Fruit fly (Drosophila melanogaster) whole organism, prepupa: ENCODE results near the gene smo.

Experiments used
- CG10669 ChIP-seq: fragments of 200-800 bp; sonication (Bioruptor generic); optimal IDR thresholded peaks from 3 replicates; lab custom pipeline; 2018; ENCODE audit warnings: missing biosample characterization, mild to moderate bottlenecking, missing genetic modification characterization, moderate library complexity
- CG11294 ChIP-seq: fragments of 200-800 bp; sonication (Bioruptor generic); IDR thresholded peaks from 2 replicates; pipeline ENCODE4 v1.3.6; 2022; ENCODE audit warnings: missing biosample characterization, missing genetic modification characterization
- CG11762 ChIP-seq: fragments of 200-800 bp; sonication (Bioruptor generic); optimal IDR thresholded peaks from 3 replicates; lab custom pipeline; 2016; ENCODE audit warnings: missing biosample characterization, missing genetic modification characterization; ENCODE audit not compliant: insufficient read depth
- CG11902 ChIP-seq: fragments of 200-800 bp; sonication (Bioruptor generic); optimal IDR thresholded peaks from 3 replicates; lab custom pipeline; 2016; ENCODE audit warnings: missing biosample characterization, missing genetic modification characterization
- CG15336 ChIP-seq: fragments of 200-800 bp; sonication (Bioruptor generic); IDR thresholded peaks from 2 replicates; pipeline ENCODE4 v1.3.6; 2022; ENCODE audit warnings: missing biosample characterization, missing genetic modification characterization
- CG16779 ChIP-seq: fragments of 200-800 bp; sonication (Bioruptor generic); optimal IDR thresholded peaks from 3 replicates; lab custom pipeline; 2017; ENCODE audit warnings: missing biosample characterization, mild to moderate bottlenecking, missing genetic modification characterization
- CG3032 ChIP-seq: fragments of 200-800 bp; optimal IDR thresholded peaks from 2 replicates; lab custom pipeline; 2019; ENCODE audit warnings: missing biosample characterization, mild to moderate bottlenecking, missing genetic modification characterization, moderate library complexity
- CG32006 ChIP-seq: fragments of 200-800 bp; sonication (Bioruptor generic); optimal IDR thresholded peaks from 3 replicates; lab custom pipeline; 2017; ENCODE audit warnings: missing biosample characterization, mild to moderate bottlenecking, missing genetic modification characterization
- CG4318 ChIP-seq: fragments of 200-800 bp; sonication (Bioruptor generic); optimal IDR thresholded peaks from 3 replicates; lab custom pipeline; 2017; ENCODE audit warnings: missing biosample characterization, mild to moderate bottlenecking, missing genetic modification characterization
- CG6163 ChIP-seq: fragments of 200-800 bp; sonication (Bioruptor generic); IDR thresholded peaks from 3 replicates; pipeline ENCODE4 v1.3.6; 2022; ENCODE audit warnings: missing biosample characterization, missing genetic modification characterization
- CG6276 ChIP-seq: fragments of 200-800 bp; sonication (Bioruptor generic); optimal IDR thresholded peaks from 2 replicates; lab custom pipeline; 2017; ENCODE audit warnings: missing biosample characterization, mild to moderate bottlenecking, missing genetic modification characterization
- CG6792 ChIP-seq: fragments of 200-800 bp; sonication (Bioruptor generic); optimal IDR thresholded peaks from 3 replicates; lab custom pipeline; 2016; ENCODE audit warnings: missing biosample characterization, missing genetic modification characterization
- CG6808 ChIP-seq: fragments of 200-800 bp; sonication (Bioruptor generic); optimal IDR thresholded peaks from 3 replicates; lab custom pipeline; 2017; ENCODE audit warnings: missing biosample characterization, missing genetic modification characterization, mild to moderate bottlenecking, moderate library complexity, missing genetic modification reagents
- CG6854 ChIP-seq: fragments of 200-800 bp; sonication (Bioruptor generic); optimal IDR thresholded peaks from 2 replicates; lab custom pipeline; 2017; ENCODE audit warnings: missing biosample characterization, mild to moderate bottlenecking, missing genetic modification characterization
- CG7368 ChIP-seq: fragments of 200-800 bp; sonication (Bioruptor generic); optimal IDR thresholded peaks from 3 replicates; lab custom pipeline; 2016; ENCODE audit warnings: missing biosample characterization, missing genetic modification characterization
- CG8119 ChIP-seq: fragments of 200-800 bp; sonication (Bioruptor generic); IDR thresholded peaks from 3 replicates; pipeline ENCODE4 v1.3.6; 2022; ENCODE audit warnings: missing biosample characterization, missing genetic modification characterization
- CG8319 ChIP-seq: fragments of 200-800 bp; sonication (Bioruptor generic); optimal IDR thresholded peaks from 3 replicates; lab custom pipeline; 2016; ENCODE audit warnings: missing biosample characterization, missing genetic modification characterization
- CG8632 ChIP-seq: fragments of 200-800 bp; sonication (Bioruptor generic); optimal IDR thresholded peaks from 3 replicates; lab custom pipeline; 2016; ENCODE audit warnings: missing biosample characterization, missing genetic modification characterization
- CG9139 ChIP-seq: fragments of 200-800 bp; sonication (Bioruptor generic); optimal IDR thresholded peaks from 3 replicates; lab custom pipeline; 2017; ENCODE audit warnings: missing biosample characterization, mild to moderate bottlenecking, missing genetic modification characterization
- Eip78C ChIP-seq: fragments of 200-800 bp; sonication (Bioruptor generic); peaks from one replicate; lab custom pipeline; 2016; ENCODE audit warnings: missing biosample characterization, missing genetic modification characterization
- Eip93F ChIP-seq: fragments of 200-800 bp; sonication (Bioruptor generic); optimal IDR thresholded peaks from 2 replicates; lab custom pipeline; 2016; ENCODE audit warnings: missing biosample characterization, mild to moderate bottlenecking, missing genetic modification characterization
- Ets96B ChIP-seq: fragments of 200-800 bp; optimal IDR thresholded peaks from 2 replicates; lab custom pipeline; 2019; ENCODE audit warnings: missing biosample characterization, mild to moderate bottlenecking, missing genetic modification characterization, moderate library complexity
- Gug ChIP-seq: fragments of 200-800 bp; sonication (Bioruptor generic); IDR thresholded peaks from 2 replicates; pipeline ENCODE4 v1.3.6; 2022; ENCODE audit warnings: missing biosample characterization, missing genetic modification characterization
- Hr38 ChIP-seq: sonication (Bioruptor generic); optimal IDR thresholded peaks from 2 replicates; lab custom pipeline; 2016; ENCODE audit warnings: missing biosample characterization, missing genetic modification characterization
- Hr39 ChIP-seq: fragments of 200-800 bp; sonication (Bioruptor generic); optimal IDR thresholded peaks from 2 replicates; lab custom pipeline; 2016; ENCODE audit warnings: missing biosample characterization, missing genetic modification characterization
- Lpt ChIP-seq: fragments of 200-800 bp; sonication (Bioruptor generic); optimal IDR thresholded peaks from 3 replicates; lab custom pipeline; 2016; ENCODE audit warnings: missing biosample characterization, missing genetic modification characterization
- Met ChIP-seq: fragments of 200-800 bp; sonication (Bioruptor generic); optimal IDR thresholded peaks from 3 replicates; lab custom pipeline; 2016; ENCODE audit warnings: missing biosample characterization, missing genetic modification characterization
- Smox ChIP-seq: fragments of 200-800 bp; sonication (Bioruptor generic); optimal IDR thresholded peaks from 3 replicates; lab custom pipeline; 2016; ENCODE audit warnings: missing biosample characterization, missing genetic modification characterization
- Sox102F ChIP-seq: fragments of 200-800 bp; sonication (Bioruptor generic); optimal IDR thresholded peaks from 2 replicates; lab custom pipeline; 2016; ENCODE audit warnings: missing biosample characterization, mild to moderate bottlenecking, missing genetic modification characterization
- Sox14 ChIP-seq: fragments of 200-800 bp; sonication (Bioruptor generic); optimal IDR thresholded peaks from 3 replicates; lab custom pipeline; 2016; ENCODE audit warnings: missing biosample characterization, missing genetic modification characterization
- Sox15 ChIP-seq: fragments of 200-800 bp; sonication (Bioruptor generic); optimal IDR thresholded peaks from 3 replicates; lab custom pipeline; 2016; ENCODE audit warnings: missing biosample characterization, missing genetic modification characterization
- achi ChIP-seq: fragments of 200-800 bp; sonication (Bioruptor generic); optimal IDR thresholded peaks from 3 replicates; lab custom pipeline; 2016; ENCODE audit warnings: missing biosample characterization, missing genetic modification characterization
- acj6 ChIP-seq: fragments of 200-800 bp; sonication (Bioruptor generic); optimal IDR thresholded peaks from 3 replicates; lab custom pipeline; 2016; ENCODE audit warnings: missing biosample characterization, missing genetic modification characterization
- cyc ChIP-seq: fragments of 200-800 bp; sonication (Bioruptor generic); optimal IDR thresholded peaks from 3 replicates; lab custom pipeline; 2016; ENCODE audit warnings: missing biosample characterization, missing genetic modification characterization
- dac ChIP-seq: fragments of 200-800 bp; sonication (Bioruptor generic); optimal IDR thresholded peaks from 2 replicates; lab custom pipeline; 2017; ENCODE audit warnings: missing biosample characterization, mild to moderate bottlenecking, missing genetic modification characterization
- dsx ChIP-seq: fragments of 200-800 bp; optimal IDR thresholded peaks from 3 replicates; lab custom pipeline; 2019; ENCODE audit warnings: missing biosample characterization, mild to moderate bottlenecking, missing genetic modification characterization, moderate library complexity; ENCODE audit not compliant: poor library complexity, severe bottlenecking
- eg ChIP-seq: fragments of 200-800 bp; sonication (Bioruptor generic); IDR thresholded peaks from 3 replicates; pipeline ENCODE4 v1.3.6; 2022; ENCODE audit warnings: missing biosample characterization, missing genetic modification characterization
- fd85E ChIP-seq: fragments of 200-800 bp; sonication (Bioruptor generic); optimal IDR thresholded peaks from 3 replicates; lab custom pipeline; 2016; ENCODE audit warnings: missing biosample characterization, missing genetic modification characterization
- salr ChIP-seq, 2 experiments: fragments of 200-800 bp; sonication (Bioruptor generic); optimal IDR thresholded peaks; 3 replicates each; lab custom pipeline; 2016 to 2018; ENCODE audit warnings: missing biosample characterization in 2 of 2, missing genetic modification characterization in 2 of 2, mild to moderate bottlenecking in 1 of 2
- spab ChIP-seq: fragments of 200-800 bp; sonication (Bioruptor generic); optimal IDR thresholded peaks from 2 replicates; lab custom pipeline; 2017; ENCODE audit warnings: missing biosample characterization, mild to moderate bottlenecking, missing genetic modification characterization, missing genetic modification reagents
- ss ChIP-seq, 2 experiments: fragments of 200-800 bp; sonication (Bioruptor generic); optimal IDR thresholded peaks; 2 replicates in 1 of 2; 3 replicates in 1 of 2; lab custom pipeline; 2017 to 2018; ENCODE audit warnings: mild to moderate bottlenecking in 2 of 2, missing biosample characterization in 2 of 2, missing genetic modification characterization in 2 of 2, moderate library complexity in 1 of 2

smo gene

DNA sequence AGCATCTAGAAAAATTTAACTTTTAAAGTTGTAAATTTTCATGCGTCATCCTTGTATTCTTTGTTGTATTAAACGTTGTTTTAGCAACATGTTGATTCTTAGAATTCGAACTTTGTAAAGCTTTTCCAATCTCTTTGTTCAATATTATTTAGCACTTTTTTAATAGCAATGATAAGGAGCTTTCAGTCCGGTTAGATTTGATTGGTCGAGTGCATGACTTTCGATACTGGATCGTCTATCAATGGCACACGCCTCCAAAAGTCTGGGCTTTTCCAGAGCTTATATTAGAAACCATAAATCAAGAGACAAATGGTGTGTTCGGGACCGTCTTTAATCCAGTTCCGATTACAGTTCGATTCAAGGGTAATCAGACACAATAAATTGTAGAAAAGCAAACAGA, 42.4 kb downstream of the smo start:
- TF ChIP-seq Eip93F (GFP tag; lab: Kevin White, UChicago) = no peak
- TF ChIP-seq Sox14 = no peak
- TF ChIP-seq CG6163 (GFP tag; lab: Robert Waterston, UW) = no peak
- TF ChIP-seq CG6276 (GFP tag; lab: Kevin White, UChicago) = no peak
- no peak for TF ChIP-seq CG3032 (tag; lab: Kevin White, UChicago)
- TF ChIP-seq eg = no peak
- TF ChIP-seq CG6854 (GFP tag; lab: Kevin White, UChicago) = no peak
- TF ChIP-seq CG11762 = no peak
- TF ChIP-seq ss (GFP tag; optimal IDR thresholded peaks at IDR 0.05; lab: Kevin White, UChicago) = no peak
- TF ChIP-seq achi (GFP tag; lab: Kevin White, UChicago) = no peak
- no peak for TF ChIP-seq acj6 (GFP tag; lab: Kevin White, UChicago)
- no peak for TF ChIP-seq Gug

DNA sequence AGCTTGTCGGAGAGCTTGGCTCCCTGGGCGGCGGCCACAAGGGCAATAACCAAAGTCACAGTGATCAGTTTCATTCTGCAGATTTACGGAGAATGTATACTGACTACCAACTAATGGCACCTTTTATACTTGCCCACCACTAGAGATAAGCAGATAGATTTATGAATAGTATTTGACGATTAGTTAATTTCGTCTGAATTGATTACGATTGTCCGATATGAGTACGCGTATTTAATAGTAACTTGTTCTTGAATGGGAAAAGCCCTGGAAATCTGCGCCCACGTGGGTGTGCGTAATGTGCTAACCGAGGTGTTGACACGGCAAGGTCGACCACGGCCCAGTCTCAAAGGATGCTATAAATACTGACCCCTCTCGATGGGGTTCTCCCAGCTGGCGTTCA, 43.8 kb downstream of the smo start, which contains the start of gene CG11911:
TSS of gene CG11911 (minus strand) at position 101 of the 400 bp plus-strand sequence.
- no peak for TF ChIP-seq CG8632 (GFP tag; lab: Kevin White, UChicago)

DNA sequence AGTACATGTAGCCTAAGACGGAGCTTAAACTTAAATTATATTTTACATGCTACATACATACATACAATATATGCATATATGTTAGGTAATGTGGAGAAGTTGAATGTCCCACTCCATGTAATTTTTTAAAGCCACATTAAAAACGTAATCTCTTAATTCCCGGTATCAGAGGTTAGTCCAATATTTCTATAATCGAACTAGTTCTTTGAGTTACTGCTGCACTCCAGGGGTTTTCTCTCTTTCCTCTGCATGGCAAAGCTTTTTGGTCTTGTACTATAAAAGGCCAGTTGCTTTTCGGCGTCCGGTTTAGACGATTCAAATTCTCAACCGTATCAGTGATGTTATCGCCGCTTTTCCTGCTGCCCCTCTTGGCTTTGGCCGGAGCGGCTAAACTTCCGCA, 44.4 kb downstream of the smo start, which contains the start of gene CG33127:
TSS of gene CG33127 (plus strand) at position 309 of the 400 bp plus-strand sequence.
- TF ChIP-seq Eip78C (GFP tag; lab: Kevin White, UChicago) = no peak
- no peak for TF ChIP-seq Sox102F (GFP tag; lab: Kevin White, UChicago)
- no peak for TF ChIP-seq Gug
- no peak for TF ChIP-seq cyc (GFP tag; lab: Kevin White, UChicago)
- TF ChIP-seq CG8119 (GFP tag; lab: Robert Waterston, UW) = no peak
- TF ChIP-seq Lpt (GFP tag; lab: Kevin White, UChicago) = no peak
- TF ChIP-seq CG8319 = no peak
- no peak for TF ChIP-seq Ets96B (tag; lab: Kevin White, UChicago)
- no peak for TF ChIP-seq Eip93F (GFP tag; lab: Kevin White, UChicago)
- TF ChIP-seq CG11294 (GFP tag; lab: Robert Waterston, UW) = no peak
- TF ChIP-seq Hr39 (GFP tag; lab: Kevin White, UChicago) = no peak
- no peak for TF ChIP-seq CG9139 (GFP tag; lab: Kevin White, UChicago)
- TF ChIP-seq CG32006 (GFP tag; lab: Kevin White, UChicago) = no peak
- TF ChIP-seq CG15336 = no peak
- TF ChIP-seq acj6 (GFP tag; lab: Kevin White, UChicago) = no peak
- no peak for TF ChIP-seq ss (GFP tag; optimal IDR thresholded peaks at IDR 0.05; lab: Kevin White, UChicago)
- TF ChIP-seq salr (GFP tag; optimal IDR thresholded peaks at IDR 0.05; lab: Kevin White, UChicago) = no peak
- TF ChIP-seq CG7368 (GFP tag; lab: Kevin White, UChicago) = no peak

DNA sequence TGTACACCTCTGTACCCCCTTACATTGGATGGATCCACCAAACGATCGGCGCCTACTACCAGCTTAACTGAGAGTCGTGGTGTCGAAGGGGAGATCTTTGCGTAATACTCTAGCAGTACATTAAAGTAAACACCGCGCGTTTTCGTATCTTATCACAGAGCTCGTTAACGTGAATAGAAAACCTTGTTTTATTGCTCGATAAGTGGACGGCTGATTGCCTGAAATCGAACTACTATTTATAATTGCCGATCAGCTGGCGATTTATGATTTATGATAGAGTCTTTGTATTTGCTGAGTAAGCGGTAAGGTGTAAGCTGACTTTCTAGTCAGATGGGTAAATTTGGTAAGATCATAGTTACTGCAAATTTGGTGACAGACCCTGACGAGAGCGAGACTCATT, 45.5 kb downstream of the smo start:
- no peak for TF ChIP-seq Met (GFP tag; lab: Kevin White, UChicago)
- TF ChIP-seq eg = no peak
- no peak for TF ChIP-seq dac
- TF ChIP-seq Ets96B (tag; lab: Kevin White, UChicago) = no peak
- TF ChIP-seq CG11294 (GFP tag; lab: Robert Waterston, UW) = no peak
- TF ChIP-seq CG4318 (GFP tag; lab: Kevin White, UChicago) = no peak
- TF ChIP-seq spab (GFP tag; lab: Kevin White, UChicago) = no peak
- no peak for TF ChIP-seq Hr38 (GFP tag; lab: Kevin White, UChicago)
- no peak for TF ChIP-seq dsx (GFP tag; lab: Kevin White, UChicago)
- no peak for TF ChIP-seq Sox15 (GFP tag; lab: Kevin White, UChicago)

DNA sequence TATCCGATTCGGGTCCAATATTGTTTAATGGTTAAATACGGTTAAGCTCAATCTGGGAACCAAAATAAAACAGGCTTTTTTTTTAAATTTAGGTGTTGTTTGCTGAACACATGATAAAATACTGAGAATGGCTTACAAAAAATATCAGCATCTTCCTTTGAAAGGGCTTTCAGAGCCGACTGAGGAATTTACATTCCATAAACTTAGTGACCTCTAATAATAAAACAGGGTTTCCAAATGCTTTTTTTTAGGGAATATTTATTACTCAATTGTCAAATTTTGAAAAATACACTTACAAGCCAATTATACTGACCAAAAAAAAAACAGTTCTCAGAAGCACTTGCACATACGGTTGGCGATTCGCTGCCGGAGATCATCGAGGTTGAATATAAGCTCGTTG, 52.3 kb downstream of the smo start, which contains the start of gene CG43755:
TSS of gene CG43755 (minus strand) at position 101 of the 400 bp plus-strand sequence.
- TF ChIP-seq CG6792 (GFP tag; lab: Kevin White, UChicago) (no peak), CG6808 (no peak), CG4318 (GFP tag; lab: Kevin White, UChicago) (no peak), dac (no peak), CG11294 (GFP tag; lab: Robert Waterston, UW) (no peak), Smox (GFP tag; lab: Kevin White, UChicago) (no peak), CG11902 (no peak), Hr39 (GFP tag; lab: Kevin White, UChicago) (no peak), fd85E (GFP tag; lab: Kevin White, UChicago) (no peak), CG16779 (tag; lab: Kevin White, UChicago) (no peak), Sox14 (no peak), CG11762 (no peak), CG10669 (GFP tag; lab: Kevin White, UChicago) (no peak)
